Worm (Caenorhabditis elegans): ENCODE data around the gene C01B9.4.

Gene C01B9.4

ce11 chrII:13785582-13785981 is 1.8 kb upstream of the C01B9.4 start:
- peak; percentile 12 for TF ChIP-seq drap-1 (GFP tag; optimal IDR thresholded peaks at IDR 0.05)
- no peak for TF ChIP-seq nhr-28 (tag; optimal IDR thresholded peaks at IDR 0.05)
- peak; percentile 27 for TF ChIP-seq ham-2 (GFP tag; optimal IDR thresholded peaks at IDR 0.05)
- no peak for TF ChIP-seq elt-1 (tag; optimal IDR thresholded peaks at IDR 0.05; ENCODE audit: borderline replicate concordance, insufficient read depth)
- TF ChIP-seq ztf-11 (tag; optimal IDR thresholded peaks at IDR 0.05): no peak
- no peak for TF ChIP-seq mls-2 (tag; optimal IDR thresholded peaks at IDR 0.05)
- no peak for TF ChIP-seq blmp-1 (tag; optimal IDR thresholded peaks at IDR 0.05)
- TF ChIP-seq ceh-83 (GFP tag; optimal IDR thresholded peaks at IDR 0.05): peak; percentile 23
- TF ChIP-seq ces-1 (GFP tag; optimal IDR thresholded peaks at IDR 0.05): no peak
- no peak for TF ChIP-seq flh-1 (GFP tag; optimal IDR thresholded peaks at IDR 0.05)
- TF ChIP-seq mab-5 (tag; optimal IDR thresholded peaks at IDR 0.05): no peak
- TF ChIP-seq unc-120 (tag; optimal IDR thresholded peaks at IDR 0.05; ENCODE audit: poor library complexity, severe bottlenecking): no peak
- TF ChIP-seq pha-4 (tag; optimal IDR thresholded peaks at IDR 0.05): no peak
- TF ChIP-seq bed-3 (GFP tag; optimal IDR thresholded peaks at IDR 0.05): no peak
- TF ChIP-seq cnd-1 (tag; optimal IDR thresholded peaks at IDR 0.05): no peak
- no peak for TF ChIP-seq nhr-237 (tag; optimal IDR thresholded peaks at IDR 0.05)
- TF ChIP-seq lin-13 (tag; optimal IDR thresholded peaks at IDR 0.05): no peak
- TF ChIP-seq nhr-76 (tag; optimal IDR thresholded peaks at IDR 0.05): no peak
- no peak for TF ChIP-seq elt-3 (tag; optimal IDR thresholded peaks at IDR 0.05)
- no peak for TF ChIP-seq hlh-1 (tag; optimal IDR thresholded peaks at IDR 0.05)
- no peak for TF ChIP-seq sptf-1 (tag; optimal IDR thresholded peaks at IDR 0.05)

- no peak for TF ChIP-seq M03D4.4 (tag; optimal IDR thresholded peaks at IDR 0.05)
- TF ChIP-seq ham-2 (GFP tag; optimal IDR thresholded peaks at IDR 0.05): no peak
- TF ChIP-seq bed-3 (GFP tag; optimal IDR thresholded peaks at IDR 0.05): no peak
Measured at ce11 chrII:13780792-13781248, 3.0 kb downstream of the C01B9.4 start.

ce11 chrII:13771335-13771734 is 12.4 kb downstream of the C01B9.4 start, which contains the start of gene C01B9.1:
Gene C01B9.1, plus strand, starts transcription at chrII:13771575.
- no peak for TF ChIP-seq snpc-4 (tag; optimal IDR thresholded peaks at IDR 0.05)
- no peak for TF ChIP-seq ceh-39 (tag; optimal IDR thresholded peaks at IDR 0.05)
- TF ChIP-seq flh-1 (GFP tag; optimal IDR thresholded peaks at IDR 0.05): no peak
- TF ChIP-seq nhr-2 (tag; optimal IDR thresholded peaks at IDR 0.05): no peak
- TF ChIP-seq ceh-83 (GFP tag; optimal IDR thresholded peaks at IDR 0.05): no peak
- no peak for TF ChIP-seq zip-8 (tag; optimal IDR thresholded peaks at IDR 0.05)
- TF ChIP-seq pha-4 (tag; optimal IDR thresholded peaks at IDR 0.05): no peak
- TF ChIP-seq nhr-76 (tag; optimal IDR thresholded peaks at IDR 0.05): no peak
- TF ChIP-seq nhr-237 (tag; optimal IDR thresholded peaks at IDR 0.05): no peak
- no peak for TF ChIP-seq lin-13 (tag; optimal IDR thresholded peaks at IDR 0.05)
- TF ChIP-seq blmp-1 (tag; optimal IDR thresholded peaks at IDR 0.05): no peak
- no peak for TF ChIP-seq lin-32 (GFP tag; optimal IDR thresholded peaks at IDR 0.05)
- TF ChIP-seq mls-2 (tag; optimal IDR thresholded peaks at IDR 0.05): no peak
- TF ChIP-seq bed-3 (GFP tag; optimal IDR thresholded peaks at IDR 0.05): no peak
- TF ChIP-seq mab-5 (tag; optimal IDR thresholded peaks at IDR 0.05): no peak
- TF ChIP-seq elt-1 (tag; optimal IDR thresholded peaks at IDR 0.05; ENCODE audit: borderline replicate concordance, insufficient read depth): no peak

ce11 chrII:13765952-13766351 is 17.8 kb downstream of the C01B9.4 start, which contains the start of gene arrd-12:
Gene arrd-12, plus strand, starts transcription at chrII:13766252.
- TF ChIP-seq ham-2 (GFP tag; optimal IDR thresholded peaks at IDR 0.05) (no peak), unc-62 (GFP tag; optimal IDR thresholded peaks at IDR 0.05) (no peak), sem-2 (GFP tag; optimal IDR thresholded peaks at IDR 0.05) (no peak), mab-5 (tag; optimal IDR thresholded peaks at IDR 0.05) (no peak), lin-13 (tag; optimal IDR thresholded peaks at IDR 0.05) (no peak), ceh-43 (GFP tag; optimal IDR thresholded peaks at IDR 0.05) (no peak), M03D4.4 (tag; optimal IDR thresholded peaks at IDR 0.05) (no peak), tbx-8 (GFP tag; optimal IDR thresholded peaks at IDR 0.05) (no peak), lin-32 (GFP tag; optimal IDR thresholded peaks at IDR 0.05) (no peak), sptf-1 (tag; optimal IDR thresholded peaks at IDR 0.05) (no peak), mls-2 (tag; optimal IDR thresholded peaks at IDR 0.05) (no peak), lsy-2 (tag; optimal IDR thresholded peaks at IDR 0.05) (no peak), bed-3 (GFP tag; optimal IDR thresholded peaks at IDR 0.05) (no peak)

- no peak for TF ChIP-seq mab-5 (tag; optimal IDR thresholded peaks at IDR 0.05)
- no peak for TF ChIP-seq ceh-83 (GFP tag; optimal IDR thresholded peaks at IDR 0.05)
- TF ChIP-seq sem-2 (GFP tag; optimal IDR thresholded peaks at IDR 0.05): no peak
- TF ChIP-seq nhr-237 (tag; optimal IDR thresholded peaks at IDR 0.05): no peak
- no peak for TF ChIP-seq nhr-2 (tag; optimal IDR thresholded peaks at IDR 0.05)
- no peak for TF ChIP-seq nhr-76 (tag; optimal IDR thresholded peaks at IDR 0.05)
- TF ChIP-seq ces-1 (GFP tag; optimal IDR thresholded peaks at IDR 0.05): no peak
- TF ChIP-seq elt-1 (tag; optimal IDR thresholded peaks at IDR 0.05; ENCODE audit: borderline replicate concordance, insufficient read depth): no peak
- no peak for TF ChIP-seq elt-3 (tag; optimal IDR thresholded peaks at IDR 0.05)
- TF ChIP-seq bed-3 (GFP tag; optimal IDR thresholded peaks at IDR 0.05): no peak
- TF ChIP-seq lin-13 (tag; optimal IDR thresholded peaks at IDR 0.05): no peak
- TF ChIP-seq mls-2 (tag; optimal IDR thresholded peaks at IDR 0.05): no peak
Measured at ce11 chrII:13763009-13763468, 20.7 kb downstream of the C01B9.4 start, which contains the start of gene arrd-11. Gene arrd-11, plus strand, starts transcription at chrII:13763418.

Measured in whole organism, mixed stage, embryonic.